Fruit fly (Drosophila melanogaster): ENCODE data around the gene MKP-4.

The MKP-4 gene

dm6 chrX:19645873-19646541 is 23.1 kb downstream of the MKP-4 start, which contains the start of gene Arp10 (continued):
- peak; percentile 8 for TF ChIP-seq CG2712 (tag; optimal IDR thresholded peaks at IDR 0.05)
- TF ChIP-seq CG15073 (GFP tag; optimal IDR thresholded peaks at IDR 0.05), result no peak
- peak; percentile 88 for TF ChIP-seq CG30020 (tag; optimal IDR thresholded peaks at IDR 0.05)
- TF ChIP-seq CG2120 (GFP tag; optimal IDR thresholded peaks at IDR 0.05), result peak; percentile 41
- TF ChIP-seq Ets65A (GFP tag), result peak; percentile 41
- no peak for TF ChIP-seq pita (GFP tag; optimal IDR thresholded peaks at IDR 0.05)
- 0 out of 2 replicates have a peak, but pooled peaks have one; percentile 9 for TF ChIP-seq CG14014 (GFP tag; IDR thresholded peaks at IDR 0.05)
- TF ChIP-seq gfzf (GFP tag; optimal IDR thresholded peaks at IDR 0.05), result peak; percentile 47
- no peak for TF ChIP-seq Lhr (GFP tag; optimal IDR thresholded peaks at IDR 0.05)
- no peak for TF ChIP-seq zfh1 (GFP tag; IDR thresholded peaks at IDR 0.05)
- peak; percentile 7 for TF ChIP-seq mam (GFP tag; optimal IDR thresholded peaks at IDR 0.05)
- no peak for TF ChIP-seq CG7271 (tag; optimal IDR thresholded peaks at IDR 0.05)
- TF ChIP-seq Myb (GFP tag; optimal IDR thresholded peaks at IDR 0.05), result peak; percentile 37
- peak; percentile 56 for TF ChIP-seq Elba2 (GFP tag; optimal IDR thresholded peaks at IDR 0.05)
- peak; percentile 13 for TF ChIP-seq CG18262 (tag; optimal IDR thresholded peaks at IDR 0.05)
- no peak for TF ChIP-seq sob (GFP tag; IDR thresholded peaks at IDR 0.05)
- TF ChIP-seq CG2889 (GFP tag; IDR thresholded peaks at IDR 0.05), result no peak

dm6 chrX:19651757-19652419 is 29.0 kb downstream of the MKP-4 start, which contains the start of the genes Ranbp21 and Elys:
TSS of gene Ranbp21 (minus strand) at chrX:19652269.
TSS of gene Elys (plus strand) at chrX:19652305.
- TF ChIP-seq Mad (GFP tag; optimal IDR thresholded peaks at IDR 0.05) (peak; percentile 62), Rx (GFP tag; IDR thresholded peaks at IDR 0.05) (peak; percentile 57), ham (GFP tag; IDR thresholded peaks at IDR 0.05) (no peak), CHES-1-like (GFP tag; optimal IDR thresholded peaks at IDR 0.05) (peak; percentile 82), gce (GFP tag; IDR thresholded peaks at IDR 0.05) (no peak), CG12769 (tag; optimal IDR thresholded peaks at IDR 0.05) (no peak), wor (GFP tag; IDR thresholded peaks at IDR 0.05) (0 out of 2 replicates have a peak, but pooled peaks have one; percentile 39), Aef1 (GFP tag; IDR thresholded peaks at IDR 0.05) (peak; percentile 55), CG13424 (tag; optimal IDR thresholded peaks at IDR 0.05) (peak; percentile 36), CG1603 (tag; optimal IDR thresholded peaks at IDR 0.05) (no peak), CG34376 (GFP tag; optimal IDR thresholded peaks at IDR 0.05) (no peak), CG8765 (GFP tag; IDR thresholded peaks at IDR 0.05) (peak; percentile 31; the same call in 1 of the 2 replicates), CG2120 (GFP tag; optimal IDR thresholded peaks at IDR 0.05) (peak; percentile 73), CG9817 (tag; optimal IDR thresholded peaks at IDR 0.05) (peak; percentile 50), CG13287 (GFP tag; IDR thresholded peaks at IDR 0.05; ENCODE audit: partially characterized antibody) (peak; percentile 55), Dip2 (GFP tag; IDR thresholded peaks at IDR 0.05) (no peak), tgo (GFP tag; IDR thresholded peaks at IDR 0.05) (peak; percentile 44; the same call in 1 of the 3 replicates), Ets65A (GFP tag) (peak; percentile 96), ftz-f1 (GFP tag; optimal IDR thresholded peaks at IDR 0.05) (peak; percentile 5), Dad (GFP tag; optimal IDR thresholded peaks at IDR 0.05) (peak; percentile 65), hb (GFP tag; IDR thresholded peaks at IDR 0.05; ENCODE audit: partially characterized antibody) (0 out of 3 replicates have a peak, but pooled peaks have one; percentile 56), Trl (optimal IDR thresholded peaks at IDR 0.05) (peak in 1 of 2 experiments; percentile 25), Trl (GFP tag; optimal IDR thresholded peaks at IDR 0.05) (peak; percentile 44), CG17186 (GFP tag; optimal IDR thresholded peaks at IDR 0.05) (peak; percentile 12), Meics (GFP tag; optimal IDR thresholded peaks at IDR 0.05) (no peak), NC2β (GFP tag; optimal IDR thresholded peaks at IDR 0.05) (peak; percentile 29), CkIIα-i1 (GFP tag; IDR thresholded peaks at IDR 0.05) (no peak), her (GFP tag; optimal IDR thresholded peaks at IDR 0.05) (peak; percentile 14), ara (GFP tag; IDR thresholded peaks at IDR 0.05) (peak; percentile 62), CG7987 (GFP tag; optimal IDR thresholded peaks at IDR 0.05) (no peak), Atf-2 (GFP tag; optimal IDR thresholded peaks at IDR 0.05) (no peak), CG15479 (GFP tag; optimal IDR thresholded peaks at IDR 0.05) (peak; percentile 76), Hsf (GFP tag; optimal IDR thresholded peaks at IDR 0.05) (peak; percentile 69), p53 (GFP tag; optimal IDR thresholded peaks at IDR 0.05) (peak; percentile 35)

Data from whole organism, embryonic.